Comparison of ENCODE assay signal across 8 worm cellular contexts in the genomic region with DNA sequence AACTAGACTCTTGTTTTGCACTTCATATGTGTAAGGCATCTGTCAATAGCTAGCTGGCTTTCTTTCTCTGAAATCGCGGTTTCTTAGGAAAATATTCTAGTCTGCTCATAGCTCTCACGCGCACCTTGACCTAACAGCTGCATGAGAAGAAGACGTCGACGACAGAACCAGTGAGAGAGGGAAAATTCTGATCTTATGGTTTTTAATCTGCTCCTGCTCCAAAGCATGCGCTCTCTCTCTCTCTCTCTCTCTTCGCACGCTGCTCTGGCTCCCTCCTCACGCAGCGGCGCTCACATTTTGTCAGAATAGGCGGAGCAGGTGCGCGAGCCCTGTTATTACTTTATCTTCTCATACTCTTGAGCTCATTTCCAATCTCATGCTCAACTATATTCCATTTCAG.
TF ChIP-seq lines count a peak whose summit lies in the region.

No protein-coding gene starts in this region.

TF ChIP-seq in whole organism, L1 larva, 84 proteins besides CTCF, POLR2A, EP300 and RAD21 (continues in another document):
- peak; percentile 47 for TF ChIP-seq sox-4 (tag; optimal IDR thresholded peaks at IDR 0.05; lab: Kevin White, UChicago)
- peak; percentile 94 for TF ChIP-seq nhr-20 (tag; optimal IDR thresholded peaks at IDR 0.05; lab: Kevin White, UChicago)
- no peak for TF ChIP-seq lin-39 (tag; optimal IDR thresholded peaks at IDR 0.05; lab: Kevin White, UChicago)
- TF ChIP-seq aly-2 (tag; optimal IDR thresholded peaks at IDR 0.05; lab: Kevin White, UChicago): no peak
- TF ChIP-seq ets-5 (GFP tag; IDR thresholded peaks at IDR 0.05; lab: Robert Waterston, UW): no peak
- no peak for TF ChIP-seq mep-1 (tag; optimal IDR thresholded peaks at IDR 0.05; lab: Kevin White, UChicago)
- no peak for TF ChIP-seq pqm-1 (tag; optimal IDR thresholded peaks at IDR 0.05; lab: Kevin White, UChicago)
- TF ChIP-seq unc-30 (tag; optimal IDR thresholded peaks at IDR 0.05; lab: Kevin White, UChicago): no peak
- no peak for TF ChIP-seq unc-98 (GFP tag; IDR thresholded peaks at IDR 0.05; lab: Robert Waterston, UW)
- TF ChIP-seq nhr-28 (tag; optimal IDR thresholded peaks at IDR 0.05; lab: Kevin White, UChicago): no peak
- no peak for TF ChIP-seq ama-1 (optimal IDR thresholded peaks at IDR 0.05; lab: Kevin White, UChicago)
- TF ChIP-seq nhr-85 (tag; lab: Kevin White, UChicago): no peak

TF ChIP-seq in whole organism, L2 larva, 48 proteins besides CTCF, POLR2A, EP300 and RAD21 (continues in another document):
- TF ChIP-seq unc-39 (tag; optimal IDR thresholded peaks at IDR 0.05; lab: Kevin White, UChicago): no peak
- TF ChIP-seq peb-1 (tag; optimal IDR thresholded peaks at IDR 0.05; lab: Kevin White, UChicago): no peak
- TF ChIP-seq ceh-82 (tag; optimal IDR thresholded peaks at IDR 0.05; lab: Kevin White, UChicago): no peak
- TF ChIP-seq lin-13 (GFP tag; optimal IDR thresholded peaks at IDR 0.05; lab: Kevin White, UChicago): no peak
- no peak for TF ChIP-seq nhr-237 (tag; optimal IDR thresholded peaks at IDR 0.05; lab: Kevin White, UChicago)
- TF ChIP-seq sem-4 (tag; optimal IDR thresholded peaks at IDR 0.05; lab: Kevin White, UChicago): no peak
- no peak for TF ChIP-seq lin-39 (tag; optimal IDR thresholded peaks at IDR 0.05; lab: Kevin White, UChicago)
- TF ChIP-seq nhr-129 (tag; optimal IDR thresholded peaks at IDR 0.05; lab: Kevin White, UChicago): peak; percentile 57
- TF ChIP-seq blmp-1 (tag; optimal IDR thresholded peaks at IDR 0.05; lab: Kevin White, UChicago; ENCODE audit: insufficient read depth): no peak
- no peak for TF ChIP-seq snpc-4 (tag; optimal IDR thresholded peaks at IDR 0.05; lab: Kevin White, UChicago)
- no peak for TF ChIP-seq mab-5 (tag; optimal IDR thresholded peaks at IDR 0.05; lab: Kevin White, UChicago)

TF ChIP-seq in whole organism, L3 larva, 47 proteins besides CTCF, POLR2A, EP300 and RAD21:
- TF ChIP-seq R02D3.7 (tag; optimal IDR thresholded peaks at IDR 0.05; lab: Kevin White, UChicago) (no peak), lin-39 (tag; optimal IDR thresholded peaks at IDR 0.05; lab: Kevin White, UChicago) (peak; percentile 66), hmg-11 (tag; optimal IDR thresholded peaks at IDR 0.05; lab: Kevin White, UChicago) (no peak), nfya-1 (tag; optimal IDR thresholded peaks at IDR 0.05; lab: Kevin White, UChicago; ENCODE audit: insufficient read depth) (peak; percentile 41), snpc-4 (tag; optimal IDR thresholded peaks at IDR 0.05; lab: Kevin White, UChicago) (no peak), eor-1 (tag; optimal IDR thresholded peaks at IDR 0.05; lab: Kevin White, UChicago) (no peak), mml-1 (tag; optimal IDR thresholded peaks at IDR 0.05; lab: Kevin White, UChicago) (no peak), nhr-11 (tag; optimal IDR thresholded peaks at IDR 0.05; lab: Kevin White, UChicago) (peak; percentile 61)

TF ChIP-seq in whole organism, L4 larva, 104 proteins besides CTCF, POLR2A, EP300 and RAD21 (continues in another document):
- TF ChIP-seq mdl-1 (tag; optimal IDR thresholded peaks at IDR 0.05; lab: Kevin White, UChicago) (peak in 1 of 2 experiments; percentile 36), pqm-1 (tag; optimal IDR thresholded peaks at IDR 0.05; lab: Kevin White, UChicago) (no peak), mep-1 (tag; optimal IDR thresholded peaks at IDR 0.05; lab: Kevin White, UChicago) (peak; percentile 17), spr-3 (GFP tag; optimal IDR thresholded peaks at IDR 0.05; lab: Kevin White, UChicago) (no peak), hlh-30 (tag; optimal IDR thresholded peaks at IDR 0.05; lab: Kevin White, UChicago; ENCODE audit: insufficient read depth) (peak; percentile 74), spr-1 (tag; optimal IDR thresholded peaks at IDR 0.05; lab: Kevin White, UChicago) (peak; percentile 14), rbr-2 (tag; optimal IDR thresholded peaks at IDR 0.05; lab: Kevin White, UChicago) (peak; percentile 22), nhr-11 (tag; optimal IDR thresholded peaks at IDR 0.05; lab: Kevin White, UChicago) (peak; percentile 82), unc-62 (GFP tag; optimal IDR thresholded peaks at IDR 0.05 in 1 of 2; lab: Kevin White, UChicago) (peak in 1 of 2 experiments; percentile 27), unc-62 (tag; optimal IDR thresholded peaks at IDR 0.05; lab: Kevin White, UChicago) (no peak), egl-43 (GFP tag; IDR thresholded peaks at IDR 0.05; lab: Robert Waterston, UW) (0 out of 2 replicates have a peak, but pooled peaks have one; percentile 35)

TF ChIP-seq in whole organism, early embryonic, 17 proteins besides CTCF, POLR2A, EP300 and RAD21:
- TF ChIP-seq hnd-1 (tag; optimal IDR thresholded peaks at IDR 0.05; lab: Kevin White, UChicago): no peak
- peak; percentile 2 for TF ChIP-seq B0310.2 (tag; optimal IDR thresholded peaks at IDR 0.05; lab: Kevin White, UChicago)

TF ChIP-seq in whole organism, late embryonic, 69 proteins besides CTCF, POLR2A, EP300 and RAD21:
- peak; percentile 12 for TF ChIP-seq unc-42 (tag; optimal IDR thresholded peaks at IDR 0.05; lab: Kevin White, UChicago)
- no peak for TF ChIP-seq ceh-2 (tag; optimal IDR thresholded peaks at IDR 0.05; lab: Kevin White, UChicago)
- no peak for TF ChIP-seq F13H6.1 (tag; optimal IDR thresholded peaks at IDR 0.05; lab: Kevin White, UChicago)
- no peak for TF ChIP-seq pqm-1 (tag; optimal IDR thresholded peaks at IDR 0.05; lab: Kevin White, UChicago)
- TF ChIP-seq ttx-3 (tag; optimal IDR thresholded peaks at IDR 0.05; lab: Kevin White, UChicago): no peak
- TF ChIP-seq elt-4 (tag; optimal IDR thresholded peaks at IDR 0.05; lab: Kevin White, UChicago): no peak
- no peak for TF ChIP-seq fkh-10 (GFP tag; optimal IDR thresholded peaks at IDR 0.05; lab: Kevin White, UChicago)
- TF ChIP-seq ztf-16 (tag; optimal IDR thresholded peaks at IDR 0.05; lab: Kevin White, UChicago): no peak
- TF ChIP-seq ceh-18 (tag; optimal IDR thresholded peaks at IDR 0.05; lab: Kevin White, UChicago): peak; percentile 10
- no peak for TF ChIP-seq ceh-9 (tag; optimal IDR thresholded peaks at IDR 0.05; lab: Kevin White, UChicago)
- peak; percentile 14 for TF ChIP-seq ref-2 (tag; optimal IDR thresholded peaks at IDR 0.05; lab: Kevin White, UChicago)
- peak; percentile 2 for TF ChIP-seq nfya-1 (tag; optimal IDR thresholded peaks at IDR 0.05; lab: Kevin White, UChicago)
- no peak for TF ChIP-seq dve-1 (tag; optimal IDR thresholded peaks at IDR 0.05; lab: Kevin White, UChicago)
- TF ChIP-seq zip-5 (tag; optimal IDR thresholded peaks at IDR 0.05; lab: Kevin White, UChicago): no peak
TF ChIP-seq in whole organism, late embryonic: peak in this region for 4.

TF ChIP-seq in whole organism, midembryonic, 9 proteins besides CTCF, POLR2A, EP300 and RAD21:
- TF ChIP-seq flt-1 (GFP tag; IDR thresholded peaks at IDR 0.05; lab: Robert Waterston, UW) (0 out of 2 replicates have a peak, but pooled peaks have one; percentile 27), ref-1 (GFP tag; conservative IDR thresholded peaks at IDR 0.05; lab: Robert Waterston, UW) (no peak), cog-1 (tag; optimal IDR thresholded peaks at IDR 0.05; lab: Kevin White, UChicago) (no peak)
TF ChIP-seq in whole organism, midembryonic: peak in this region for 1.

TF ChIP-seq in whole organism, young adult, 124 proteins besides CTCF, POLR2A, EP300 and RAD21:
- no peak for TF ChIP-seq ztf-28 (GFP tag; IDR thresholded peaks at IDR 0.05; lab: Robert Waterston, UW)
- TF ChIP-seq dox-1 (GFP tag; IDR thresholded peaks at IDR 0.05; lab: Robert Waterston, UW): 0 out of 2 replicates have a peak, but pooled peaks have one; percentile 33
- no peak for TF ChIP-seq unc-130 (GFP tag; optimal IDR thresholded peaks at IDR 0.05; lab: Kevin White, UChicago)
- TF ChIP-seq ekl-4 (GFP tag; IDR thresholded peaks at IDR 0.05; lab: Robert Waterston, UW): 0 out of 2 replicates have a peak, but pooled peaks have one; percentile 4
- TF ChIP-seq lag-1 (GFP tag; IDR thresholded peaks at IDR 0.05; lab: Robert Waterston, UW): no peak
- no peak for TF ChIP-seq F10E7.11 (tag; optimal IDR thresholded peaks at IDR 0.05; lab: Kevin White, UChicago)
- TF ChIP-seq zfh-2 (GFP tag; conservative IDR thresholded peaks at IDR 0.05; lab: Robert Waterston, UW): peak; percentile 74
- no peak for TF ChIP-seq attf-3 (GFP tag; conservative IDR thresholded peaks at IDR 0.05; lab: Robert Waterston, UW)
- TF ChIP-seq athp-1 (tag; optimal IDR thresholded peaks at IDR 0.05; lab: Kevin White, UChicago): no peak
- peak; percentile 10 for TF ChIP-seq die-1 (tag; optimal IDR thresholded peaks at IDR 0.05; lab: Kevin White, UChicago)
- TF ChIP-seq Y53F4B.3 (GFP tag; IDR thresholded peaks at IDR 0.05; lab: Robert Waterston, UW): no peak
- no peak for TF ChIP-seq F52B5.7 (tag; optimal IDR thresholded peaks at IDR 0.05; lab: Kevin White, UChicago)
- no peak for TF ChIP-seq ama-1 (optimal IDR thresholded peaks at IDR 0.05; lab: Kevin White, UChicago)
- TF ChIP-seq ama-1 (GFP tag; optimal IDR thresholded peaks at IDR 0.05; lab: Kevin White, UChicago): no peak
TF ChIP-seq in whole organism, young adult: peak in this region for 4.
